Fruit fly (Drosophila melanogaster) whole organism, embryonic: ENCODE data around the gene Ids.
A peak's percentile ranks its signal among the peaks of the same experiment; 100 is the strongest.

Experiments
- Abd-B ChIP-seq: fragments of 200-800 bp; sonication (Bioruptor generic); optimal IDR thresholded peaks from 2 replicates; lab custom pipeline; 2018; ENCODE audit warnings: missing biosample characterization, mild to moderate bottlenecking, missing genetic modification characterization, moderate library complexity
- CG10209 ChIP-seq: fragments of 200-800 bp; sonication (Bioruptor generic); optimal IDR thresholded peaks from 3 replicates; lab custom pipeline; 2017; ENCODE audit warnings: missing biosample characterization, mild to moderate bottlenecking, missing genetic modification characterization, missing genetic modification reagents
- CG1024 ChIP-seq: fragments of 200-800 bp; sonication (Bioruptor generic); IDR thresholded peaks from 2 replicates; pipeline ENCODE4 v1.3.6; 2022; ENCODE audit warnings: missing biosample characterization, missing genetic modification characterization
- CG10462 ChIP-seq: fragments of 200-800 bp; sonication (Bioruptor generic); optimal IDR thresholded peaks from 2 replicates; lab custom pipeline; 2016; ENCODE audit warnings: missing biosample characterization, missing genetic modification characterization
- CG12104 ChIP-seq: fragments of 200-800 bp; sonication (Bioruptor generic); optimal IDR thresholded peaks from 3 replicates; lab custom pipeline; 2016; ENCODE audit warnings: missing biosample characterization, missing genetic modification characterization
- CG12219 ChIP-seq: fragments of 200-800 bp; sonication (Bioruptor generic); optimal IDR thresholded peaks from 3 replicates; lab custom pipeline; 2018; ENCODE audit warnings: missing biosample characterization, mild to moderate bottlenecking, missing genetic modification characterization
- CG12391 ChIP-seq: fragments of 200-800 bp; sonication (Bioruptor generic); optimal IDR thresholded peaks from 3 replicates; lab custom pipeline; 2018; ENCODE audit warnings: missing biosample characterization, mild to moderate bottlenecking, missing genetic modification characterization, moderate library complexity
- CG14441 ChIP-seq: fragments of 200-800 bp; sonication (Bioruptor generic); IDR thresholded peaks from 2 replicates; pipeline ENCODE4 v1.3.6; 2022; ENCODE audit warnings: missing biosample characterization, missing genetic modification characterization
- CG17361 ChIP-seq: fragments of 200-800 bp; sonication (Bioruptor generic); IDR thresholded peaks from 3 replicates; pipeline ENCODE4 v1.3.6; 2022; ENCODE audit warnings: missing biosample characterization, missing genetic modification characterization
- CG18599 ChIP-seq: fragments of 200-800 bp; sonication (Bioruptor generic); optimal IDR thresholded peaks from 3 replicates; lab custom pipeline; 2017; ENCODE audit warnings: missing biosample characterization, missing genetic modification characterization, mild to moderate bottlenecking, moderate library complexity, missing genetic modification reagents
- CG2202 ChIP-seq: fragments of 200-800 bp; sonication (Bioruptor generic); optimal IDR thresholded peaks from 2 replicates; lab custom pipeline; 2018; ENCODE audit warnings: missing biosample characterization, mild to moderate bottlenecking, missing genetic modification characterization
- CG2712 ChIP-seq: fragments of 200-800 bp; optimal IDR thresholded peaks from 3 replicates; lab custom pipeline; 2019; ENCODE audit warnings: missing biosample characterization, mild to moderate bottlenecking, missing genetic modification characterization, moderate library complexity
- CG31388 ChIP-seq: fragments of 200-800 bp; sonication (Bioruptor generic); optimal IDR thresholded peaks from 2 replicates; lab custom pipeline; 2016; ENCODE audit warnings: missing biosample characterization, missing genetic modification characterization
- CG32532 ChIP-seq: fragments of 200-800 bp; sonication (Bioruptor generic); IDR thresholded peaks from 2 replicates; pipeline ENCODE4 v1.3.6; 2022; ENCODE audit warnings: missing biosample characterization, missing genetic modification characterization
- CG32767 ChIP-seq: fragments of 200-800 bp; sonication (Bioruptor generic); IDR thresholded peaks from 2 replicates; pipeline ENCODE4 v1.3.6; 2022; ENCODE audit warnings: missing biosample characterization, missing genetic modification characterization
- CG4730 ChIP-seq: fragments of 200-800 bp; sonication (Bioruptor generic); IDR thresholded peaks from 2 replicates; pipeline ENCODE4 v1.3.6; 2022; ENCODE audit warnings: missing biosample characterization, missing genetic modification characterization
- CG4820 ChIP-seq: fragments of 200-800 bp; sonication (Bioruptor generic); optimal IDR thresholded peaks from 3 replicates; lab custom pipeline; 2016; ENCODE audit warnings: missing biosample characterization, missing genetic modification characterization
- CG8388 ChIP-seq: fragments of 200-800 bp; sonication (Bioruptor generic); optimal IDR thresholded peaks from 2 replicates; lab custom pipeline; 2019; ENCODE audit warnings: missing biosample characterization, mild to moderate bottlenecking, missing genetic modification characterization, moderate library complexity
- CG9727 ChIP-seq: fragments of 200-800 bp; sonication (Bioruptor generic); optimal IDR thresholded peaks from 3 replicates; lab custom pipeline; 2017; ENCODE audit warnings: missing biosample characterization, mild to moderate bottlenecking, missing genetic modification characterization
- Doc2 ChIP-seq: fragments of 200-800 bp; sonication (Bioruptor generic); IDR thresholded peaks from 2 replicates; pipeline ENCODE4 v1.3.6; 2022; ENCODE audit warnings: missing biosample characterization, missing genetic modification characterization
- E2f2 ChIP-seq: fragments of 200-800 bp; sonication (Bioruptor generic); IDR thresholded peaks from 2 replicates; pipeline ENCODE4 v1.3.6; 2022; ENCODE audit warnings: missing biosample characterization, missing genetic modification characterization
- Ets97D ChIP-seq: fragments of 200-800 bp; sonication (Bioruptor generic); optimal IDR thresholded peaks from 3 replicates; lab custom pipeline; 2016; ENCODE audit warnings: missing biosample characterization, missing genetic modification characterization
- Hsf ChIP-seq: fragments of 200-800 bp; sonication (Bioruptor generic); optimal IDR thresholded peaks from 3 replicates; lab custom pipeline; 2016; ENCODE audit warnings: missing biosample characterization, missing genetic modification characterization
- Med ChIP-seq: fragments of 200-800 bp; sonication (Bioruptor generic); peaks from one replicate; lab custom pipeline; 2016; ENCODE audit warnings: missing biosample characterization, missing genetic modification characterization, mild to moderate bottlenecking, inconsistent platforms, moderate library complexity
- NC2β ChIP-seq: fragments of 200-800 bp; sonication (Bioruptor generic); optimal IDR thresholded peaks from 2 replicates; lab custom pipeline; 2016; ENCODE audit warnings: missing biosample characterization, missing genetic modification characterization
- Nf-YB ChIP-seq: fragments of 200-800 bp; sonication (Bioruptor generic); optimal IDR thresholded peaks from 3 replicates; lab custom pipeline; 2019; ENCODE audit warnings: missing biosample characterization, mild to moderate bottlenecking, missing genetic modification characterization, moderate library complexity
- Ptx1 ChIP-seq: fragments of 200-800 bp; sonication (Bioruptor generic); IDR thresholded peaks from 2 replicates; pipeline ENCODE4 v1.3.6; 2022; ENCODE audit warnings: missing biosample characterization, missing genetic modification characterization
- Rx ChIP-seq: fragments of 200-800 bp; sonication (Bioruptor generic); IDR thresholded peaks from 2 replicates; pipeline ENCODE4 v1.3.6; 2022; ENCODE audit warnings: missing biosample characterization, missing genetic modification characterization
- Taf1 ChIP-seq: fragments of 200-800 bp; sonication (Bioruptor generic); IDR thresholded peaks from 2 replicates; pipeline ENCODE4 v1.3.6; 2022; ENCODE audit warnings: missing biosample characterization, missing genetic modification characterization
- bsh ChIP-seq, 2 experiments: fragments of 200-800 bp; sonication (Bioruptor generic); optimal IDR thresholded peaks; 2 replicates each; lab custom pipeline; 2017 to 2018; ENCODE audit warnings: mild to moderate bottlenecking in 2 of 2, missing biosample characterization in 2 of 2, missing genetic modification characterization in 2 of 2, moderate library complexity in 1 of 2
- btn ChIP-seq: fragments of 200-800 bp; sonication (Bioruptor generic); optimal IDR thresholded peaks from 2 replicates; lab custom pipeline; 2016; ENCODE audit warnings: missing biosample characterization, missing genetic modification characterization
- cas ChIP-seq: fragments of 200-800 bp; sonication (Bioruptor generic); IDR thresholded peaks from 2 replicates; pipeline ENCODE4 v1.3.6; 2022; ENCODE audit warnings: missing biosample characterization, missing genetic modification characterization
- caup ChIP-seq: fragments of 200-800 bp; sonication (Bioruptor generic); optimal IDR thresholded peaks from 3 replicates; lab custom pipeline; 2017; ENCODE audit warnings: missing biosample characterization, mild to moderate bottlenecking, missing genetic modification characterization, moderate library complexity; ENCODE audit not compliant: severe bottlenecking
- corto ChIP-seq: fragments of 200-800 bp; sonication (Bioruptor generic); optimal IDR thresholded peaks from 2 replicates; lab custom pipeline; 2016; ENCODE audit warnings: missing biosample characterization, mild to moderate bottlenecking, missing genetic modification characterization, moderate library complexity
- crc ChIP-seq: fragments of 200-800 bp; sonication (Bioruptor generic); optimal IDR thresholded peaks from 2 replicates; lab custom pipeline; 2016; ENCODE audit warnings: missing biosample characterization, missing genetic modification characterization
- da ChIP-seq: fragments of 200-800 bp; sonication (Bioruptor generic); optimal IDR thresholded peaks from 2 replicates; lab custom pipeline; 2016; ENCODE audit warnings: missing biosample characterization, missing genetic modification characterization
- exex ChIP-seq: fragments of 200-800 bp; sonication (Bioruptor generic); optimal IDR thresholded peaks from 4 replicates; lab custom pipeline; 2018; ENCODE audit warnings: missing biosample characterization, mild to moderate bottlenecking, missing genetic modification characterization, moderate library complexity
- ftz-f1 ChIP-seq: fragments of 200-800 bp; sonication (Bioruptor generic); optimal IDR thresholded peaks from 2 replicates; lab custom pipeline; 2016; ENCODE audit warnings: missing biosample characterization, missing genetic modification characterization
- fu2 ChIP-seq: fragments of 200-800 bp; sonication (Bioruptor generic); optimal IDR thresholded peaks from 2 replicates; lab custom pipeline; 2016; ENCODE audit warnings: missing biosample characterization, missing genetic modification characterization
- mam ChIP-seq: fragments of 200-800 bp; sonication (Bioruptor generic); optimal IDR thresholded peaks from 3 replicates; lab custom pipeline; 2016; ENCODE audit warnings: missing biosample characterization, missing genetic modification characterization
- nom ChIP-seq: fragments of 200-800 bp; sonication (Bioruptor generic); optimal IDR thresholded peaks from 2 replicates; lab custom pipeline; 2017; ENCODE audit warnings: missing biosample characterization, missing genetic modification characterization, mild to moderate bottlenecking, moderate library complexity, missing genetic modification reagents
- odd ChIP-seq: fragments of 200-800 bp; sonication (Bioruptor generic); optimal IDR thresholded peaks from 2 replicates; lab custom pipeline; 2017; ENCODE audit warnings: missing biosample characterization, mild to moderate bottlenecking, missing genetic modification characterization
- phol ChIP-seq: fragments of 200-800 bp; sonication (Bioruptor generic); optimal IDR thresholded peaks from 3 replicates; lab custom pipeline; 2018; ENCODE audit warnings: missing biosample characterization, mild to moderate bottlenecking, missing genetic modification characterization, moderate library complexity
- sim ChIP-seq: fragments of 200-800 bp; sonication (Bioruptor generic); IDR thresholded peaks from 2 replicates; pipeline ENCODE4 v1.3.6; 2022; ENCODE audit warnings: missing biosample characterization, missing genetic modification characterization
- sisA ChIP-seq: fragments of 200-800 bp; sonication (Bioruptor generic); IDR thresholded peaks from 2 replicates; pipeline ENCODE4 v1.3.6; 2022; ENCODE audit warnings: missing biosample characterization, missing genetic modification characterization
- slbo ChIP-seq: fragments of 200-800 bp; sonication (Bioruptor generic); IDR thresholded peaks from 2 replicates; pipeline ENCODE4 v1.3.6; 2022; ENCODE audit warnings: missing biosample characterization, missing genetic modification characterization
- slp2 ChIP-seq: fragments of 200-800 bp; sonication (Bioruptor generic); optimal IDR thresholded peaks from 2 replicates; lab custom pipeline; 2016; ENCODE audit warnings: missing biosample characterization, missing genetic modification characterization
- sob ChIP-seq: fragments of 200-800 bp; sonication (Bioruptor generic); IDR thresholded peaks from 2 replicates; pipeline ENCODE4 v1.3.6; 2022; ENCODE audit warnings: missing biosample characterization, missing genetic modification characterization
- tgo ChIP-seq: fragments of 200-800 bp; sonication (Bioruptor generic); IDR thresholded peaks from 3 replicates; pipeline ENCODE4 v1.3.6; 2022; ENCODE audit warnings: missing biosample characterization, missing genetic modification characterization
- tll ChIP-seq, 2 experiments: fragments of 200-800 bp in 1 of 2; fragments of >200 bp in 1 of 2; sonication (Bioruptor generic) in 1 of 2; optimal IDR thresholded peaks; 2 replicates each; lab custom pipeline; 2017 to 2019; ENCODE audit warnings: missing biosample characterization in 2 of 2, missing genetic modification characterization in 2 of 2, mild to moderate bottlenecking in 1 of 2, moderate library complexity in 1 of 2
- tup ChIP-seq: fragments of 200-800 bp; sonication (Bioruptor generic); optimal IDR thresholded peaks from 2 replicates; lab custom pipeline; 2016; ENCODE audit warnings: missing biosample characterization, mild to moderate bottlenecking, missing genetic modification characterization, moderate library complexity

The Ids gene

DNA sequence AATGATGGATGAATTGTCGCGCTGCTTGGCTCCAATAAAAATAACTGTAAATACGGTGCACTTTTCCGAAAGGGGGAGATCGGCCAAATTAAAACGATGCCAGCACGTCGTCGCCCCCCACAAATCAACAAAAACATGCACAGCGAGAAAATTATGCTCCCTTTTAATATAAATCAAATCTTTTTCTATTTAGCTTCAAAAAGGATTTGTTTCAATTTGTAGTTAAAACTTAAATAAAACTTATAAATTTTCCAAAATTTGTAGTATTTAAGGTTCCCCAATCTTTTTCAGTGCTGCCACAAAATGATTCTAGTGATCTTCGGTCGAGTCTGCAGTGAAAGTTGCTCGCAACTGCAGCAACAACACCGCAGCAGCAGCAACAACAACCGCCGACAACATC, 18.0 kb downstream of the Ids start (continued):
- peak; percentile 76 for TF ChIP-seq CG4730 (GFP tag; lab: Robert Waterston, UW)
- TF ChIP-seq tll (GFP tag; optimal IDR thresholded peaks at IDR 0.05; lab: Kevin White, UChicago) = no peak
- peak; percentile 89 for TF ChIP-seq CG17361 (GFP tag; lab: Robert Waterston, UW)
- peak; percentile 87 for TF ChIP-seq CG10462 (GFP tag; lab: Kevin White, UChicago)
- peak; percentile 56; the same call in 1 of the 2 replicates for TF ChIP-seq Rx
- TF ChIP-seq bsh (GFP tag; optimal IDR thresholded peaks at IDR 0.05; lab: Kevin White, UChicago) = peak; percentile 84 to 98
- TF ChIP-seq corto (GFP tag; lab: Kevin White, UChicago) = no peak
- TF ChIP-seq mam (GFP tag; lab: Kevin White, UChicago) = peak; percentile 38
- TF ChIP-seq crc (GFP tag; lab: Kevin White, UChicago) = peak; percentile 51
- peak; percentile 98 for TF ChIP-seq CG2712 (tag; lab: Kevin White, UChicago)
- TF ChIP-seq Med = peak; percentile 93
- TF ChIP-seq sisA (GFP tag; lab: Robert Waterston, UW) = peak; percentile 88
- TF ChIP-seq slbo (GFP tag; lab: Robert Waterston, UW) = peak; percentile 26; the same call in 1 of the 2 replicates
- peak; percentile 81 for TF ChIP-seq CG1024 (GFP tag; lab: Robert Waterston, UW)
- TF ChIP-seq CG32532 (GFP tag; lab: Robert Waterston, UW) = peak; percentile 23; the same call in 1 of the 2 replicates
- TF ChIP-seq Nf-YB (GFP tag; lab: Kevin White, UChicago) = peak; percentile 77
- TF ChIP-seq sob = no peak; the same call in 1 of the 2 replicates
- TF ChIP-seq da (GFP tag; lab: Kevin White, UChicago) = peak; percentile 71
- peak; percentile 77 for TF ChIP-seq Ptx1
- no peak for TF ChIP-seq Doc2 (GFP tag; lab: Robert Waterston, UW)
- TF ChIP-seq btn = peak; percentile 71
- TF ChIP-seq CG10209 (GFP tag; lab: Kevin White, UChicago) = peak; percentile 87
- TF ChIP-seq odd (GFP tag; lab: Kevin White, UChicago) = peak; percentile 68
- TF ChIP-seq CG2202 (tag; lab: Kevin White, UChicago) = peak; percentile 96
- TF ChIP-seq CG14441 = no peak
- TF ChIP-seq exex (tag; lab: Kevin White, UChicago) = peak; percentile 6
- TF ChIP-seq tgo = peak; percentile 69
- TF ChIP-seq nom = peak; percentile 77
- no peak for TF ChIP-seq cas (GFP tag; lab: Robert Waterston, UW)
- TF ChIP-seq Hsf = peak; percentile 85
- peak; percentile 75 for TF ChIP-seq CG12219 (GFP tag; lab: Kevin White, UChicago)
- peak; percentile 94 for TF ChIP-seq CG4820 (GFP tag; lab: Kevin White, UChicago)
- TF ChIP-seq tup = peak; percentile 64
- TF ChIP-seq slp2 (GFP tag; lab: Kevin White, UChicago) = peak; percentile 67
- peak; percentile 95 for TF ChIP-seq phol
- peak; percentile 53 for TF ChIP-seq E2f2 (GFP tag; lab: Robert Waterston, UW)
- peak; percentile 95 for TF ChIP-seq CG12391 (tag; lab: Kevin White, UChicago)
- TF ChIP-seq CG31388 (GFP tag; lab: Kevin White, UChicago) = peak; percentile 67
- TF ChIP-seq ftz-f1 (GFP tag; lab: Kevin White, UChicago) = no peak
- TF ChIP-seq fu2 (GFP tag; lab: Kevin White, UChicago) = peak; percentile 7
- TF ChIP-seq CG18599 (GFP tag; lab: Kevin White, UChicago) = peak; percentile 65
- TF ChIP-seq Ets97D (GFP tag; lab: Kevin White, UChicago) = peak; percentile 40
- TF ChIP-seq sim (GFP tag; lab: Robert Waterston, UW) = peak; percentile 86
- TF ChIP-seq Taf1 (GFP tag; lab: Robert Waterston, UW) = no peak
- peak; percentile 93 for TF ChIP-seq CG8388 (GFP tag; lab: Kevin White, UChicago)
- peak; percentile 78 for TF ChIP-seq CG12104 (GFP tag; lab: Kevin White, UChicago)
- peak; percentile 81 for TF ChIP-seq Abd-B
- peak; percentile 93 for TF ChIP-seq CG9727 (GFP tag; lab: Kevin White, UChicago)
- TF ChIP-seq caup (GFP tag; lab: Kevin White, UChicago) = peak; percentile 22
- TF ChIP-seq NC2β (GFP tag; lab: Kevin White, UChicago) = peak; percentile 86
- peak; percentile 85 for TF ChIP-seq CG32767 (GFP tag; lab: Robert Waterston, UW)
